Fruit fly (Drosophila melanogaster) whole organism, pupa: ENCODE data around the gene CG31174.

Experiments
- CG10348 ChIP-seq: fragments of 200-800 bp; sonication (Bioruptor generic); IDR thresholded peaks from 2 replicates; pipeline ENCODE4 v1.3.6; 2022; ENCODE audit warnings: missing biosample characterization, missing genetic modification characterization
- CG13204 ChIP-seq: fragments of 200-800 bp; sonication (Bioruptor generic); optimal IDR thresholded peaks from 2 replicates; lab custom pipeline; 2018; ENCODE audit warnings: missing biosample characterization, mild to moderate bottlenecking, missing genetic modification characterization, moderate library complexity
- CG14655 ChIP-seq: fragments of 200-800 bp; sonication (Bioruptor generic); optimal IDR thresholded peaks from 3 replicates; lab custom pipeline; 2017; ENCODE audit warnings: mild to moderate bottlenecking, missing biosample characterization, missing genetic modification reagents, missing genetic modification characterization
- CG15710 ChIP-seq: fragments of 200-800 bp; sonication (Bioruptor generic); optimal IDR thresholded peaks from 2 replicates; lab custom pipeline; 2018; ENCODE audit warnings: missing biosample characterization, mild to moderate bottlenecking, missing genetic modification characterization, moderate library complexity
- CG17806 ChIP-seq: fragments of 200-800 bp; sonication (Bioruptor generic); optimal IDR thresholded peaks from 2 replicates; lab custom pipeline; 2018; ENCODE audit warnings: missing biosample characterization, mild to moderate bottlenecking, missing genetic modification characterization, moderate library complexity
- CG34367 ChIP-seq: fragments of 200-800 bp; sonication (Bioruptor generic); optimal IDR thresholded peaks from 2 replicates; lab custom pipeline; 2018; ENCODE audit warnings: missing biosample characterization, mild to moderate bottlenecking, missing genetic modification characterization
- CG8301 ChIP-seq: fragments of 200-800 bp; sonication (Bioruptor generic); optimal IDR thresholded peaks from 2 replicates; lab custom pipeline; 2018; ENCODE audit warnings: missing biosample characterization, mild to moderate bottlenecking, missing genetic modification characterization
- D1 ChIP-seq: fragments of 200-800 bp; sonication (Bioruptor generic); optimal IDR thresholded peaks from 2 replicates; lab custom pipeline; 2018; ENCODE audit warnings: missing biosample characterization, mild to moderate bottlenecking, missing genetic modification characterization, moderate library complexity
- EcR ChIP-seq: fragments of 200-800 bp; sonication (Bioruptor generic); optimal IDR thresholded peaks from 3 replicates; lab custom pipeline; 2019; ENCODE audit warnings: missing biosample characterization, missing genetic modification characterization, mild to moderate bottlenecking, moderate library complexity, missing genetic modification reagents
- Pif1A ChIP-seq: fragments of 200-800 bp; sonication (Bioruptor generic); optimal IDR thresholded peaks from 3 replicates; lab custom pipeline; 2016; ENCODE audit warnings: missing biosample characterization, missing genetic modification characterization
- Pif1B ChIP-seq: fragments of 200-800 bp; sonication (Bioruptor generic); optimal IDR thresholded peaks from 3 replicates; lab custom pipeline; 2016; ENCODE audit warnings: missing biosample characterization, missing genetic modification characterization
- Snoo ChIP-seq: fragments of 200-800 bp; sonication (Bioruptor generic); optimal IDR thresholded peaks from 3 replicates; lab custom pipeline; 2017; ENCODE audit warnings: missing biosample characterization, mild to moderate bottlenecking, missing genetic modification characterization, inconsistent platforms
- rn ChIP-seq: fragments of 200-800 bp; sonication (Bioruptor generic); IDR thresholded peaks from 2 replicates; pipeline ENCODE4 v1.3.6; 2022; ENCODE audit warnings: missing biosample characterization, missing genetic modification characterization

dm6 chr3R:21916987-21917386 is 47.7 kb upstream of the CG31174 start:
- TF ChIP-seq CG34367 (tag; lab: Kevin White, UChicago) (no peak), Pif1B (GFP tag; lab: Kevin White, UChicago) (no peak), Snoo (no peak), CG8301 (tag; lab: Kevin White, UChicago) (no peak), CG17806 (tag; lab: Kevin White, UChicago) (no peak), CG10348 (GFP tag; lab: Robert Waterston, UW) (no peak), CG13204 (GFP tag; lab: Kevin White, UChicago) (no peak), EcR (GFP tag; lab: Kevin White, UChicago) (no peak), Pif1A (GFP tag; lab: Kevin White, UChicago) (no peak), D1 (no peak), CG15710 (no peak), CG14655 (GFP tag; lab: Kevin White, UChicago) (no peak), rn (no peak)
